Worm (Caenorhabditis elegans): ENCODE results near the gene rif-1.1.

- TF ChIP-seq unc-39 (tag; optimal IDR thresholded peaks at IDR 0.05) (no peak), zag-1 (tag; optimal IDR thresholded peaks at IDR 0.05) (no peak), elt-1 (tag; optimal IDR thresholded peaks at IDR 0.05) (no peak), skn-1 (tag; optimal IDR thresholded peaks at IDR 0.05) (no peak), tbx-2 (tag; optimal IDR thresholded peaks at IDR 0.05) (no peak), nhr-28 (tag; optimal IDR thresholded peaks at IDR 0.05) (no peak), pha-4 (tag; optimal IDR thresholded peaks at IDR 0.05) (peak; percentile 92), R02D3.7 (tag; optimal IDR thresholded peaks at IDR 0.05) (no peak), snpc-4 (tag; optimal IDR thresholded peaks at IDR 0.05) (no peak), nhr-11 (tag; optimal IDR thresholded peaks at IDR 0.05) (no peak), hmg-11 (tag; optimal IDR thresholded peaks at IDR 0.05) (no peak), jun-1 (tag; optimal IDR thresholded peaks at IDR 0.05) (no peak), fkh-10 (GFP tag; optimal IDR thresholded peaks at IDR 0.05) (no peak), aly-2 (tag; optimal IDR thresholded peaks at IDR 0.05) (no peak)
Observed at ce11 chrIV:17461222-17461707, at the start of gene rif-1.1.
